Worm (Caenorhabditis elegans) whole organism, L4 larva: ENCODE data around the gene hsp-25.

Experiments used
- F10B5.3 ChIP-seq: sonication (generic microtip); optimal IDR thresholded peaks from 2 replicates; lab custom pipeline; 2016; ENCODE audit warnings: mild to moderate bottlenecking, missing genetic modification characterization, missing compliant biosample characterization
- F37D6.2 ChIP-seq: sonication (generic microtip); optimal IDR thresholded peaks from 2 replicates; lab custom pipeline; 2016; ENCODE audit warnings: mild to moderate bottlenecking, missing genetic modification characterization, missing compliant biosample characterization
- F49E8.2 ChIP-seq: sonication (generic microtip); optimal IDR thresholded peaks from 2 replicates; lab custom pipeline; 2016; ENCODE audit warnings: missing compliant biosample characterization, mild to moderate bottlenecking, missing genetic modification characterization, borderline replicate concordance
- Y48G9A.11 ChIP-seq: fragments of 200-800 bp; sonication (Bioruptor generic); IDR thresholded peaks from 2 replicates; pipeline ENCODE4 v1.3.6; 2022; ENCODE audit warnings: missing genetic modification reagents, missing genetic modification characterization, missing compliant biosample characterization
- ZK337.2 ChIP-seq: fragments of 200-800 bp; sonication (Bioruptor generic); IDR thresholded peaks from 2 replicates; pipeline ENCODE4 v1.3.6; 2022; ENCODE audit warnings: missing genetic modification reagents, missing genetic modification characterization, missing compliant biosample characterization
- ZK546.5 ChIP-seq, 2 experiments: sonication (generic microtip); optimal IDR thresholded peaks; 2 replicates each; lab custom pipeline; 2017; ENCODE audit warnings: missing biosample characterization in 2 of 2, missing genetic modification characterization in 2 of 2
- aha-1 ChIP-seq: fragments of 150-350 bp; peaks from one replicate; lab custom pipeline; 2014; ENCODE audit warnings: missing biosample characterization, missing genetic modification characterization
- ceh-28 ChIP-seq: fragments of 150-350 bp; optimal IDR thresholded peaks from 2 replicates; lab custom pipeline; 2014; ENCODE audit warnings: missing biosample characterization, missing genetic modification reagents, missing genetic modification characterization
- ceh-44 ChIP-seq: fragments of 200-800 bp; sonication (Bioruptor generic); IDR thresholded peaks from 2 replicates; pipeline ENCODE4 v1.3.6; 2022; ENCODE audit warnings: missing genetic modification reagents, missing genetic modification characterization, missing compliant biosample characterization
- ces-1 ChIP-seq: fragments of 150-350 bp; sonication (generic microtip); optimal IDR thresholded peaks from 4 replicates; lab custom pipeline; 2014; ENCODE audit warnings: missing biosample characterization, missing genetic modification reagents, missing genetic modification characterization
- daf-16 ChIP-seq, 3 experiments: sonication (generic microtip); optimal IDR thresholded peaks; 2 replicates each; lab custom pipeline; 2016 to 2017; ENCODE audit warnings: missing genetic modification characterization in 3 of 3, missing genetic modification reagents in 3 of 3, mild to moderate bottlenecking in 2 of 3, missing compliant biosample characterization in 2 of 3, missing biosample characterization in 1 of 3, moderate library complexity in 1 of 3
- daf-19 ChIP-seq: fragments of 200-800 bp; sonication (Bioruptor generic); conservative IDR thresholded peaks from 2 replicates; pipeline ENCODE4 v1.3.6; 2022; ENCODE audit warnings: missing genetic modification characterization, missing compliant biosample characterization
- dmd-6 ChIP-seq: fragments of 200-800 bp; sonication (Bioruptor generic); IDR thresholded peaks from 2 replicates; pipeline ENCODE4 v1.3.6; 2022; ENCODE audit warnings: missing genetic modification reagents, missing genetic modification characterization, missing compliant biosample characterization
- dve-1 ChIP-seq: sonication (generic microtip); optimal IDR thresholded peaks from 2 replicates; lab custom pipeline; 2017; ENCODE audit warnings: antibody characterized with exemption, mild to moderate bottlenecking, missing genetic modification characterization, missing compliant biosample characterization; ENCODE audit not compliant: insufficient read depth
- egl-43 ChIP-seq: fragments of 200-800 bp; sonication (Bioruptor generic); IDR thresholded peaks from 2 replicates; pipeline ENCODE4 v1.3.6; 2022; ENCODE audit warnings: missing genetic modification reagents, missing genetic modification characterization, missing compliant biosample characterization
- gei-8 ChIP-seq: fragments of 200-800 bp; sonication (Bioruptor generic); optimal IDR thresholded peaks from 2 replicates; lab custom pipeline; 2018; ENCODE audit warnings: mild to moderate bottlenecking, missing genetic modification characterization, missing compliant biosample characterization
- hlh-11 ChIP-seq: fragments of 200-800 bp; sonication (Bioruptor generic); optimal IDR thresholded peaks from 2 replicates; lab custom pipeline; 2018; ENCODE audit warnings: mild to moderate bottlenecking, missing genetic modification characterization, missing compliant biosample characterization
- hlh-30 ChIP-seq: sonication (generic microtip); optimal IDR thresholded peaks from 2 replicates; lab custom pipeline; 2017; ENCODE audit warnings: antibody characterized with exemption, mild to moderate bottlenecking, missing genetic modification characterization, missing compliant biosample characterization; ENCODE audit not compliant: insufficient read depth
- lim-7 ChIP-seq: fragments of 200-800 bp; sonication (Bioruptor generic); IDR thresholded peaks from 2 replicates; pipeline ENCODE4 v1.3.6; 2022; ENCODE audit warnings: missing genetic modification characterization, missing compliant biosample characterization
- lin-38 ChIP-seq: fragments of 200-800 bp; sonication (Bioruptor generic); IDR thresholded peaks from 2 replicates; pipeline ENCODE4 v1.3.6; 2022; ENCODE audit warnings: missing genetic modification reagents, missing genetic modification characterization, missing compliant biosample characterization
- madf-5 ChIP-seq, 2 experiments: fragments of 200-800 bp; sonication (Bioruptor generic); IDR thresholded peaks; 2 replicates each; pipeline ENCODE4 v1.3.6; 2022; ENCODE audit warnings: missing compliant biosample characterization in 2 of 2, missing genetic modification characterization in 2 of 2
- mdl-1 ChIP-seq, 2 experiments: fragments of 150-350 bp in 1 of 2; sonication (generic microtip) in 1 of 2; optimal IDR thresholded peaks; 2 replicates each; lab custom pipeline; 2014 to 2017; ENCODE audit warnings: missing biosample characterization in 2 of 2, missing genetic modification characterization in 2 of 2
- mdt-29 ChIP-seq: fragments of 200-800 bp; sonication (Bioruptor generic); IDR thresholded peaks from 2 replicates; pipeline ENCODE4 v1.3.6; 2022; ENCODE audit warnings: missing genetic modification reagents, missing genetic modification characterization, missing compliant biosample characterization
- mep-1 ChIP-seq: fragments of 150-350 bp; sonication (generic microtip); optimal IDR thresholded peaks from 3 replicates; lab custom pipeline; 2014; ENCODE audit warnings: missing biosample characterization, missing genetic modification characterization
- nhr-10 ChIP-seq: fragments of 150-350 bp; optimal IDR thresholded peaks from 2 replicates; lab custom pipeline; 2014; ENCODE audit warnings: missing biosample characterization, missing genetic modification characterization
- nhr-102 ChIP-seq: sonication (generic microtip); optimal IDR thresholded peaks from 2 replicates; lab custom pipeline; 2016; ENCODE audit warnings: mild to moderate bottlenecking, missing genetic modification characterization, moderate library complexity, missing compliant biosample characterization
- nhr-237 ChIP-seq: sonication (generic microtip); optimal IDR thresholded peaks from 2 replicates; lab custom pipeline; 2017; ENCODE audit warnings: missing biosample characterization, missing genetic modification characterization
- nhr-28 ChIP-seq: fragments of 150-350 bp; optimal IDR thresholded peaks from 2 replicates; lab custom pipeline; 2014; ENCODE audit warnings: missing biosample characterization, missing genetic modification characterization
- nhr-41 ChIP-seq: fragments of 200-800 bp; sonication (Bioruptor generic); IDR thresholded peaks from 2 replicates; pipeline ENCODE4 v1.3.6; 2022; ENCODE audit warnings: missing genetic modification reagents, missing genetic modification characterization, missing compliant biosample characterization
- nhr-42 ChIP-seq: fragments of 200-800 bp; sonication (Bioruptor generic); IDR thresholded peaks from 2 replicates; pipeline ENCODE4 v1.3.6; 2022; ENCODE audit warnings: missing genetic modification characterization, missing compliant biosample characterization
- nhr-48 ChIP-seq: sonication (generic microtip); optimal IDR thresholded peaks from 2 replicates; lab custom pipeline; 2016; ENCODE audit warnings: mild to moderate bottlenecking, missing genetic modification characterization, missing compliant biosample characterization
- nhr-6 ChIP-seq: fragments of 150-350 bp; optimal IDR thresholded peaks from 2 replicates; lab custom pipeline; 2014; ENCODE audit warnings: missing biosample characterization, missing genetic modification characterization
- pqm-1 ChIP-seq: sonication (generic microtip); optimal IDR thresholded peaks from 2 replicates; lab custom pipeline; 2017; ENCODE audit warnings: missing biosample characterization, missing genetic modification characterization
- rbr-2 ChIP-seq: sonication (generic microtip); optimal IDR thresholded peaks from 2 replicates; lab custom pipeline; 2016; ENCODE audit warnings: missing genotype, missing genetic modification characterization, missing compliant biosample characterization
- spr-3 ChIP-seq: fragments of 200-800 bp; sonication (Bioruptor generic); optimal IDR thresholded peaks from 2 replicates; lab custom pipeline; 2018; ENCODE audit warnings: mild to moderate bottlenecking, missing genetic modification characterization, missing compliant biosample characterization
- unc-62 ChIP-seq, 3 experiments: fragments of 150-350 bp in 1 of 3; sonication (generic microtip); optimal IDR thresholded peaks in 2 of 3; peaks in 1 of 3; 1 replicate in 1 of 3; 2 replicates in 2 of 3; lab custom pipeline; 2014 to 2017; ENCODE audit warnings: missing biosample characterization in 3 of 3, missing genetic modification characterization in 3 of 3, missing genetic modification reagents in 3 of 3, missing genotype in 1 of 3
- zip-11 ChIP-seq: fragments of 200-800 bp; sonication (Bioruptor generic); IDR thresholded peaks from 2 replicates; pipeline ENCODE4 v1.3.6; 2022; ENCODE audit warnings: missing genetic modification characterization, missing compliant biosample characterization
- ztf-11 ChIP-seq: fragments of 150-350 bp; optimal IDR thresholded peaks from 2 replicates; lab custom pipeline; 2014; ENCODE audit warnings: missing biosample characterization, missing genetic modification characterization
- ztf-7 ChIP-seq: fragments of 150-350 bp; optimal IDR thresholded peaks from 2 replicates; lab custom pipeline; 2014; ENCODE audit warnings: missing biosample characterization, missing genetic modification characterization

hsp-25 gene

ce11 chrX:6064385-6064784 lies 24.9 kb upstream of the hsp-25 start:
- no peak for TF ChIP-seq nhr-41 (GFP tag; lab: Robert Waterston, UW)
- TF ChIP-seq ceh-44, result no peak
- TF ChIP-seq aha-1 (tag; lab: Kevin White, UChicago), result no peak
- TF ChIP-seq F10B5.3, result no peak
- no peak for TF ChIP-seq nhr-42 (GFP tag; lab: Robert Waterston, UW)
- no peak for TF ChIP-seq spr-3 (GFP tag; lab: Kevin White, UChicago)
- TF ChIP-seq madf-5 (GFP tag; IDR thresholded peaks at IDR 0.05; lab: Robert Waterston, UW), result no peak
- TF ChIP-seq gei-8, result no peak
- no peak for TF ChIP-seq nhr-102 (tag; lab: Kevin White, UChicago)
- TF ChIP-seq F37D6.2 (tag; lab: Kevin White, UChicago), result no peak
- no peak for TF ChIP-seq dmd-6 (GFP tag; lab: Robert Waterston, UW)
- TF ChIP-seq hlh-30 (tag; lab: Kevin White, UChicago), result peak; percentile 9
- peak in 1 of 2 experiments; percentile 23 for TF ChIP-seq mdl-1 (tag; optimal IDR thresholded peaks at IDR 0.05; lab: Kevin White, UChicago)
- TF ChIP-seq ztf-11 (tag; lab: Kevin White, UChicago), result no peak
- TF ChIP-seq hlh-11 (tag; lab: Kevin White, UChicago), result peak; percentile 25
- no peak for TF ChIP-seq egl-43

ce11 chrX:6059163-6059782 lies 19.8 kb upstream of the hsp-25 start:
- TF ChIP-seq dmd-6 (GFP tag; lab: Robert Waterston, UW), result peak; percentile 55
- TF ChIP-seq ces-1 (GFP tag; lab: Kevin White, UChicago), result no peak
- peak; percentile 94 for TF ChIP-seq aha-1 (tag; lab: Kevin White, UChicago)
- no peak for TF ChIP-seq daf-16 (GFP tag; optimal IDR thresholded peaks at IDR 0.05; lab: Kevin White, UChicago)
- peak; percentile 88 for TF ChIP-seq daf-16 (tag; optimal IDR thresholded peaks at IDR 0.05; lab: Kevin White, UChicago)
- TF ChIP-seq ZK546.5 (tag; optimal IDR thresholded peaks at IDR 0.05; lab: Kevin White, UChicago), result no peak
- TF ChIP-seq zip-11 (GFP tag; lab: Robert Waterston, UW), result no peak
- TF ChIP-seq nhr-28, result peak; percentile 47
- no peak for TF ChIP-seq Y48G9A.11 (GFP tag; lab: Robert Waterston, UW)
- peak; percentile 72 for TF ChIP-seq dve-1
- TF ChIP-seq nhr-6, result no peak
- TF ChIP-seq nhr-102 (tag; lab: Kevin White, UChicago), result peak; percentile 20
- TF ChIP-seq nhr-237 (tag; lab: Kevin White, UChicago), result no peak
- no peak for TF ChIP-seq ceh-28 (tag; lab: Kevin White, UChicago)
- TF ChIP-seq ztf-7 (tag; lab: Kevin White, UChicago), result peak; percentile 91
- peak; percentile 51 for TF ChIP-seq pqm-1 (tag; lab: Kevin White, UChicago)
- no peak for TF ChIP-seq F49E8.2
- TF ChIP-seq mep-1, result peak; percentile 12
- TF ChIP-seq egl-43, result no peak
- TF ChIP-seq daf-19 (GFP tag; lab: Robert Waterston, UW), result no peak
- peak; percentile 77 for TF ChIP-seq nhr-48 (tag; lab: Kevin White, UChicago)
- TF ChIP-seq rbr-2 (tag; lab: Kevin White, UChicago), result no peak
- TF ChIP-seq unc-62 (GFP tag; optimal IDR thresholded peaks at IDR 0.05 in 1 of 2; lab: Kevin White, UChicago), result peak in 1 of 2 experiments; percentile 92
- TF ChIP-seq unc-62 (tag; optimal IDR thresholded peaks at IDR 0.05; lab: Kevin White, UChicago), result no peak
- TF ChIP-seq nhr-10 (tag; lab: Kevin White, UChicago), result peak; percentile 49
- no peak for TF ChIP-seq mdt-29 (GFP tag; lab: Robert Waterston, UW)
- TF ChIP-seq lim-7, result no peak
- TF ChIP-seq lin-38 (GFP tag; lab: Robert Waterston, UW), result no peak
- peak; percentile 64 for TF ChIP-seq hlh-11 (tag; lab: Kevin White, UChicago)
- no peak for TF ChIP-seq ZK337.2
